Worm (Caenorhabditis elegans) whole organism, L1 larva: Measurements from ENCODE around the gene R166.3.

Experiments used
- F16B12.6 ChIP-seq: fragments of 150-350 bp; optimal IDR thresholded peaks from 2 replicates; lab custom pipeline; 2014; ENCODE audit warnings: missing biosample characterization, missing genetic modification characterization
- aly-2 ChIP-seq: fragments of 150-350 bp; optimal IDR thresholded peaks from 2 replicates; lab custom pipeline; 2014; ENCODE audit warnings: missing biosample characterization, missing genetic modification characterization
- ama-1 ChIP-seq: fragments of 150-350 bp; optimal IDR thresholded peaks from 2 replicates; lab custom pipeline; 2014
- blmp-1 ChIP-seq: fragments of 150-350 bp; optimal IDR thresholded peaks from 2 replicates; lab custom pipeline; 2014; ENCODE audit warnings: missing biosample characterization, missing genetic modification characterization
- ceh-88 ChIP-seq: fragments of 200-800 bp; sonication (Bioruptor generic); IDR thresholded peaks from 2 replicates; pipeline ENCODE4 v1.3.6; 2022; ENCODE audit warnings: missing genetic modification characterization, missing compliant biosample characterization
- ces-1 ChIP-seq: fragments of 150-350 bp; optimal IDR thresholded peaks from 2 replicates; lab custom pipeline; 2014; ENCODE audit warnings: missing biosample characterization, missing genetic modification reagents, missing genetic modification characterization
- dpl-1 ChIP-seq, 3 experiments: fragments of 150-350 bp in 2 of 3; sonication (generic microtip) in 1 of 3; optimal IDR thresholded peaks; 2 replicates each; lab custom pipeline; 2014 to 2017; ENCODE audit warnings: missing biosample characterization in 3 of 3, missing genetic modification characterization in 3 of 3, missing genetic modification reagents in 3 of 3
- dsc-1 ChIP-seq: sonication (generic microtip); optimal IDR thresholded peaks from 2 replicates; lab custom pipeline; 2016; ENCODE audit warnings: mild to moderate bottlenecking, missing genetic modification characterization, missing compliant biosample characterization
- efl-1 ChIP-seq, 4 experiments: fragments of 150-350 bp; optimal IDR thresholded peaks in 3 of 4; peaks in 1 of 4; 1 replicate in 1 of 4; 2 replicates in 3 of 4; lab custom pipeline; 2014; ENCODE audit warnings: missing biosample characterization in 2 of 4, missing genetic modification characterization in 2 of 4, missing genetic modification reagents in 2 of 4
- egl-13 ChIP-seq: sonication (generic microtip); optimal IDR thresholded peaks from 2 replicates; lab custom pipeline; 2016; ENCODE audit warnings: missing genotype, missing genetic modification reagents, missing genetic modification characterization, missing compliant biosample characterization
- elt-2 ChIP-seq: sonication (generic microtip); optimal IDR thresholded peaks from 2 replicates; lab custom pipeline; 2016; ENCODE audit warnings: missing genetic modification characterization, mild to moderate bottlenecking, inconsistent platforms, missing compliant biosample characterization, missing genetic modification reagents
- fkh-4 ChIP-seq: sonication (generic microtip); optimal IDR thresholded peaks from 2 replicates; lab custom pipeline; 2016; ENCODE audit warnings: missing compliant biosample characterization, missing genetic modification characterization, borderline replicate concordance
- fkh-8 ChIP-seq: sonication (generic microtip); optimal IDR thresholded peaks from 2 replicates; lab custom pipeline; 2016; ENCODE audit warnings: mild to moderate bottlenecking, missing genetic modification characterization, missing compliant biosample characterization
- fos-1 ChIP-seq: fragments of 150-350 bp; optimal IDR thresholded peaks from 2 replicates; lab custom pipeline; 2014; ENCODE audit warnings: missing biosample characterization, missing genetic modification characterization
- grh-1 ChIP-seq: fragments of 200-800 bp; sonication (Bioruptor generic); IDR thresholded peaks from 2 replicates; pipeline ENCODE4 v1.3.6; 2022; ENCODE audit warnings: missing genetic modification reagents, missing genetic modification characterization, missing compliant biosample characterization
- hlh-17 ChIP-seq: fragments of 200-800 bp; sonication (Bioruptor generic); optimal IDR thresholded peaks from 2 replicates; lab custom pipeline; 2018; ENCODE audit warnings: missing genetic modification characterization, mild to moderate bottlenecking, missing compliant biosample characterization, moderate library complexity, borderline replicate concordance
- hpl-2 ChIP-seq: fragments of 150-350 bp; optimal IDR thresholded peaks from 2 replicates; lab custom pipeline; 2014; ENCODE audit warnings: missing biosample characterization, missing genetic modification reagents, missing genetic modification characterization
- irx-1 ChIP-seq: sonication (generic microtip); optimal IDR thresholded peaks from 2 replicates; lab custom pipeline; 2016; ENCODE audit warnings: missing genetic modification characterization, missing compliant biosample characterization
- isw-1 ChIP-seq: fragments of 200-800 bp; sonication (Bioruptor generic); IDR thresholded peaks from 2 replicates; pipeline ENCODE4 v1.3.6; 2022; ENCODE audit warnings: missing genetic modification characterization, missing compliant biosample characterization
- jun-1 ChIP-seq: fragments of 150-350 bp; optimal IDR thresholded peaks from 2 replicates; lab custom pipeline; 2014; ENCODE audit warnings: missing biosample characterization, missing genetic modification reagents, missing genetic modification characterization
- lin-13 ChIP-seq: fragments of 150-350 bp; optimal IDR thresholded peaks from 2 replicates; lab custom pipeline; 2014; ENCODE audit warnings: missing biosample characterization, missing genetic modification reagents, missing genetic modification characterization
- lin-14 ChIP-seq: fragments of 200-800 bp; sonication (Bioruptor generic); optimal IDR thresholded peaks from 2 replicates; lab custom pipeline; 2018; ENCODE audit warnings: mild to moderate bottlenecking, missing genetic modification characterization, moderate library complexity, missing compliant biosample characterization
- lin-15B ChIP-seq: fragments of 150-350 bp; sonication (generic microtip); optimal IDR thresholded peaks from 3 replicates; lab custom pipeline; 2014; ENCODE audit warnings: missing biosample characterization, missing genetic modification characterization
- lin-35 ChIP-seq, 2 experiments: fragments of 150-350 bp; optimal IDR thresholded peaks; 2 replicates each; lab custom pipeline; 2014; ENCODE audit warnings: missing biosample characterization in 2 of 2, missing genetic modification characterization in 2 of 2, missing genetic modification reagents in 2 of 2
- lin-39 ChIP-seq: fragments of 150-350 bp; optimal IDR thresholded peaks from 2 replicates; lab custom pipeline; 2014; ENCODE audit warnings: missing biosample characterization, missing genetic modification reagents, missing genetic modification characterization
- lsy-2 ChIP-seq, 2 experiments: fragments of 150-350 bp; optimal IDR thresholded peaks; 2 replicates each; lab custom pipeline; 2014; ENCODE audit warnings: missing biosample characterization in 2 of 2, missing genetic modification characterization in 2 of 2
- mab-9 ChIP-seq: fragments of 200-800 bp; sonication (Bioruptor generic); IDR thresholded peaks from 2 replicates; pipeline ENCODE4 v1.3.6; 2022; ENCODE audit warnings: missing genetic modification reagents, missing genetic modification characterization, missing compliant biosample characterization
- mef-2 ChIP-seq: fragments of 150-350 bp; optimal IDR thresholded peaks from 2 replicates; lab custom pipeline; 2014; ENCODE audit warnings: missing biosample characterization, missing genetic modification characterization
- mep-1 ChIP-seq: fragments of 150-350 bp; optimal IDR thresholded peaks from 2 replicates; lab custom pipeline; 2014; ENCODE audit warnings: missing biosample characterization, missing genetic modification characterization
- nhr-11 ChIP-seq: fragments of 150-350 bp; optimal IDR thresholded peaks from 2 replicates; lab custom pipeline; 2014; ENCODE audit warnings: missing biosample characterization, missing genetic modification characterization
- nhr-12 ChIP-seq: sonication (generic microtip); optimal IDR thresholded peaks from 2 replicates; lab custom pipeline; 2017; ENCODE audit warnings: missing biosample characterization, missing genetic modification characterization
- nhr-20 ChIP-seq: sonication (generic microtip); optimal IDR thresholded peaks from 2 replicates; lab custom pipeline; 2016; ENCODE audit warnings: mild to moderate bottlenecking, missing genetic modification characterization, missing compliant biosample characterization
- nhr-28 ChIP-seq: fragments of 150-350 bp; optimal IDR thresholded peaks from 2 replicates; lab custom pipeline; 2014; ENCODE audit warnings: missing biosample characterization, missing genetic modification characterization
- nhr-77 ChIP-seq: fragments of 150-350 bp; optimal IDR thresholded peaks from 2 replicates; lab custom pipeline; 2014; ENCODE audit warnings: missing biosample characterization, missing genetic modification characterization
- nhr-85 ChIP-seq: sonication (generic microtip); peaks from one replicate; lab custom pipeline; 2016; ENCODE audit warnings: missing genetic modification characterization, inconsistent platforms, missing compliant biosample characterization
- pag-3 ChIP-seq: sonication (generic microtip); optimal IDR thresholded peaks from 2 replicates; lab custom pipeline; 2017; ENCODE audit warnings: missing genetic modification characterization, mild to moderate bottlenecking, missing compliant biosample characterization, antibody characterized with exemption, borderline replicate concordance; ENCODE audit not compliant: insufficient read depth
- pax-3 ChIP-seq: fragments of 200-800 bp; sonication (Bioruptor generic); optimal IDR thresholded peaks from 2 replicates; lab custom pipeline; 2018; ENCODE audit warnings: mild to moderate bottlenecking, missing genetic modification characterization, moderate library complexity, missing compliant biosample characterization
- rnt-1 ChIP-seq: sonication (generic microtip); optimal IDR thresholded peaks from 2 replicates; lab custom pipeline; 2016; ENCODE audit warnings: mild to moderate bottlenecking, missing genetic modification characterization, moderate library complexity, missing compliant biosample characterization
- skn-1 ChIP-seq: fragments of 150-350 bp; optimal IDR thresholded peaks from 2 replicates; lab custom pipeline; 2014; ENCODE audit warnings: missing biosample characterization, missing genetic modification characterization
- snpc-4 ChIP-seq: fragments of 150-350 bp; optimal IDR thresholded peaks from 2 replicates; lab custom pipeline; 2014; ENCODE audit warnings: missing biosample characterization, missing genetic modification characterization
- snu-23 ChIP-seq: sonication (generic microtip); optimal IDR thresholded peaks from 2 replicates; lab custom pipeline; 2016; ENCODE audit warnings: missing genetic modification characterization, missing compliant biosample characterization
- sptf-1 ChIP-seq: fragments of 150-350 bp; optimal IDR thresholded peaks from 2 replicates; lab custom pipeline; 2014; ENCODE audit warnings: missing biosample characterization, missing genetic modification characterization
- tbx-2 ChIP-seq: sonication (generic microtip); optimal IDR thresholded peaks from 2 replicates; lab custom pipeline; 2016; ENCODE audit warnings: missing genetic modification characterization, missing compliant biosample characterization
- unc-86 ChIP-seq: sonication (generic microtip); optimal IDR thresholded peaks from 2 replicates; lab custom pipeline; 2016; ENCODE audit warnings: missing genetic modification characterization, missing compliant biosample characterization
- unc-98 ChIP-seq: fragments of 200-800 bp; sonication (Bioruptor generic); IDR thresholded peaks from 2 replicates; pipeline ENCODE4 v1.3.6; 2022; ENCODE audit warnings: missing genetic modification characterization, missing compliant biosample characterization
- ztf-11 ChIP-seq, 2 experiments: sonication (generic microtip); optimal IDR thresholded peaks; 2 replicates each; lab custom pipeline; 2016 to 2017; ENCODE audit warnings: missing genetic modification characterization in 2 of 2, missing biosample characterization in 1 of 2, missing compliant biosample characterization in 1 of 2

Gene R166.3

DNA sequence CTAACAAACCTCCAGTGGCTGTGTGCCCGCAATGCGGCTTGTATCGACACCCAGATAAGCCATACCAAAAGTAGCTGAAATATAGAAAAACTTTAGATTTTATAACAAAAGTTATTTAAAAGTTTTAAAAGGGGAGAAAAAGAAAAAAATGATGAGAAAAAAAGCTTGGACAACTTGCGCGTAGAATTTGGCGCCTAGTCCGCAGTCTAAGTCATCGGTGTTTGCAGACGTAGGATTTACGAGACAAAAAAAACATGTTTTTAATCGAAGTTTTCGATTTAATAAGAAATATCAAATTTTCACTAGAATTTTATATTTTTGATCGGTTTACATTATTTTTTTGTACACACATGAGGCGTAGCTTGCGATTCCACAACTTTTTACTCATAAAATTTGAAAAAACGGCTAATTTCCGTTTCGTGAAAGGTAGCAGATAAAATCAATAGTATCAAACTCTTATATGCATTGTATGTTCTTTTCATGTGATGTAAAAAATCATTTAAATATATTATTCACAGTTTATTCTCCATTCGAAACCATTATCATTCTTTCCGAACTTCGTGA, 2.9 kb upstream of the R166.3 start, which contains the start of gene pro-1 (continued):
- peak; percentile 77 for TF ChIP-seq lin-13 (GFP tag; lab: Kevin White, UChicago)
- peak; percentile 3 for TF ChIP-seq egl-13 (tag; lab: Kevin White, UChicago)
- TF ChIP-seq elt-2 (tag; lab: Kevin White, UChicago) = peak; percentile 50
- peak; percentile 85 for TF ChIP-seq nhr-20 (tag; lab: Kevin White, UChicago)
- TF ChIP-seq lin-14 = peak; percentile 70
- peak; percentile 48 for TF ChIP-seq pag-3 (tag; lab: Kevin White, UChicago)
- peak; percentile 78 for TF ChIP-seq tbx-2 (tag; lab: Kevin White, UChicago)
- peak; percentile 4 for TF ChIP-seq jun-1 (tag; lab: Kevin White, UChicago)
- peak; percentile 84 for TF ChIP-seq snu-23
- no peak for TF ChIP-seq lin-15B (tag; lab: Kevin White, UChicago)
- peak; percentile 81 for TF ChIP-seq rnt-1 (tag; lab: Kevin White, UChicago)
- TF ChIP-seq blmp-1 = peak; percentile 64
- TF ChIP-seq lsy-2 (tag; optimal IDR thresholded peaks at IDR 0.05; lab: Kevin White, UChicago) = peak; percentile 82
- TF ChIP-seq ceh-88 (GFP tag; lab: Robert Waterston, UW) = peak; percentile 85
- TF ChIP-seq unc-86 (tag; lab: Kevin White, UChicago) = peak; percentile 60
- TF ChIP-seq ama-1 (lab: Kevin White, UChicago) = peak; percentile 98
- TF ChIP-seq hlh-17 (GFP tag; lab: Kevin White, UChicago) = no peak
- TF ChIP-seq efl-1 (optimal IDR thresholded peaks at IDR 0.05; lab: Kevin White, UChicago) = peak; percentile 64 to 76
- TF ChIP-seq efl-1 (GFP tag; optimal IDR thresholded peaks at IDR 0.05 in 1 of 2; lab: Kevin White, UChicago) = peak; percentile 70 to 98
- TF ChIP-seq grh-1 (GFP tag; lab: Robert Waterston, UW) = peak; percentile 74
- peak; percentile 89 for TF ChIP-seq aly-2 (tag; lab: Kevin White, UChicago)
- TF ChIP-seq skn-1 (tag; lab: Kevin White, UChicago) = peak; percentile 64
- TF ChIP-seq dpl-1 (GFP tag; optimal IDR thresholded peaks at IDR 0.05; lab: Kevin White, UChicago) = peak; percentile 53 to 76 (median 67)
- TF ChIP-seq nhr-28 (tag; lab: Kevin White, UChicago) = no peak
- no peak for TF ChIP-seq nhr-12 (tag; lab: Kevin White, UChicago)
- TF ChIP-seq unc-98 (GFP tag; lab: Robert Waterston, UW) = 0 out of 2 replicates have a peak, but pooled peaks have one; percentile 4
- TF ChIP-seq lin-39 (tag; lab: Kevin White, UChicago) = peak; percentile 43
- TF ChIP-seq F16B12.6 = peak; percentile 97
- TF ChIP-seq dsc-1 (tag; lab: Kevin White, UChicago) = peak; percentile 76
- TF ChIP-seq nhr-11 (tag; lab: Kevin White, UChicago) = peak; percentile 53
- no peak for TF ChIP-seq mef-2
- peak; percentile 52 for TF ChIP-seq pax-3 (tag; lab: Kevin White, UChicago)
- TF ChIP-seq nhr-77 = peak; percentile 13
- peak; percentile 87 for TF ChIP-seq mep-1 (tag; lab: Kevin White, UChicago)
- no peak for TF ChIP-seq fos-1
- TF ChIP-seq fkh-8 (tag; lab: Kevin White, UChicago) = peak; percentile 46
- TF ChIP-seq fkh-4 (tag; lab: Kevin White, UChicago) = peak; percentile 4
- peak; percentile 37 for TF ChIP-seq mab-9 (GFP tag; lab: Robert Waterston, UW)
- no peak for TF ChIP-seq hpl-2 (GFP tag; lab: Kevin White, UChicago)
- peak in 1 of 2 experiments; percentile 62 for TF ChIP-seq ztf-11 (tag; optimal IDR thresholded peaks at IDR 0.05; lab: Kevin White, UChicago)
- peak; percentile 66 to 83 for TF ChIP-seq lin-35 (GFP tag; optimal IDR thresholded peaks at IDR 0.05; lab: Kevin White, UChicago)
- TF ChIP-seq nhr-85 (tag; lab: Kevin White, UChicago) = peak; percentile 84
- peak; percentile 80 for TF ChIP-seq irx-1 (tag; lab: Kevin White, UChicago)
- peak; percentile 45; the same call in 1 of the 2 replicates for TF ChIP-seq isw-1
- TF ChIP-seq snpc-4 = peak; percentile 25
- TF ChIP-seq sptf-1 (tag; lab: Kevin White, UChicago) = no peak
- no peak for TF ChIP-seq ces-1 (GFP tag; lab: Kevin White, UChicago)
- TF ChIP-seq, all 84 proteins: peak for 51
